Fruit fly (Drosophila melanogaster) whole organism, embryonic: ENCODE results near the gene Sgs1.

Experiments used
- Bgb ChIP-seq: fragments of 200-800 bp; sonication (Bioruptor generic); IDR thresholded peaks from 2 replicates; pipeline ENCODE4 v1.3.6; 2022; ENCODE audit warnings: missing biosample characterization, missing genetic modification characterization; ENCODE audit not compliant: partially characterized antibody
- CG1024 ChIP-seq: fragments of 200-800 bp; sonication (Bioruptor generic); IDR thresholded peaks from 2 replicates; pipeline ENCODE4 v1.3.6; 2022; ENCODE audit warnings: missing biosample characterization, missing genetic modification characterization
- CG10321 ChIP-seq: fragments of 200-800 bp; sonication (Bioruptor generic); IDR thresholded peaks from 2 replicates; pipeline ENCODE4 v1.3.6; 2022; ENCODE audit warnings: missing biosample characterization, missing genetic modification characterization
- CG11695 ChIP-seq: fragments of 200-800 bp; sonication (Bioruptor generic); IDR thresholded peaks from 3 replicates; pipeline ENCODE4 v1.3.6; 2022; ENCODE audit warnings: missing biosample characterization, missing genetic modification characterization
- CG12104 ChIP-seq: fragments of 200-800 bp; sonication (Bioruptor generic); optimal IDR thresholded peaks from 3 replicates; lab custom pipeline; 2016; ENCODE audit warnings: missing biosample characterization, missing genetic modification characterization
- CG12769 ChIP-seq: fragments of 200-800 bp; sonication (Bioruptor generic); optimal IDR thresholded peaks from 2 replicates; lab custom pipeline; 2019; ENCODE audit warnings: missing biosample characterization, mild to moderate bottlenecking, missing genetic modification characterization, moderate library complexity
- CG3281 ChIP-seq: fragments of 200-800 bp; sonication (Bioruptor generic); optimal IDR thresholded peaks from 3 replicates; lab custom pipeline; 2017; ENCODE audit warnings: missing biosample characterization, mild to moderate bottlenecking, missing genetic modification characterization
- CG34376 ChIP-seq: fragments of 200-800 bp; sonication (Bioruptor generic); optimal IDR thresholded peaks from 2 replicates; lab custom pipeline; 2018; ENCODE audit warnings: missing biosample characterization, mild to moderate bottlenecking, missing genetic modification characterization
- CG4424 ChIP-seq: fragments of 200-800 bp; sonication (Bioruptor generic); optimal IDR thresholded peaks from 3 replicates; lab custom pipeline; 2016; ENCODE audit warnings: missing biosample characterization, missing genetic modification characterization
- CG4820 ChIP-seq: fragments of 200-800 bp; sonication (Bioruptor generic); optimal IDR thresholded peaks from 3 replicates; lab custom pipeline; 2016; ENCODE audit warnings: missing biosample characterization, missing genetic modification characterization
- CG6765 ChIP-seq: fragments of 200-800 bp; sonication (Bioruptor generic); optimal IDR thresholded peaks from 3 replicates; lab custom pipeline; 2017; ENCODE audit warnings: missing biosample characterization, mild to moderate bottlenecking, missing genetic modification characterization
- CG7987 ChIP-seq: fragments of 200-800 bp; sonication (Bioruptor generic); optimal IDR thresholded peaks from 2 replicates; lab custom pipeline; 2018; ENCODE audit warnings: missing biosample characterization, mild to moderate bottlenecking, missing genetic modification characterization, moderate library complexity
- CG9817 ChIP-seq: fragments of 200-800 bp; sonication (Bioruptor generic); optimal IDR thresholded peaks from 2 replicates; lab custom pipeline; 2018; ENCODE audit warnings: missing biosample characterization, mild to moderate bottlenecking, missing genetic modification characterization, moderate library complexity
- Dp ChIP-seq: fragments of 200-800 bp; sonication (Bioruptor generic); optimal IDR thresholded peaks from 2 replicates; lab custom pipeline; 2018; ENCODE audit warnings: missing biosample characterization, mild to moderate bottlenecking, missing genetic modification characterization, moderate library complexity
- Dref ChIP-seq: fragments of 200-800 bp; sonication (Bioruptor generic); IDR thresholded peaks from 2 replicates; pipeline ENCODE4 v1.3.6; 2022; ENCODE audit warnings: missing biosample characterization, missing genetic modification characterization
- HLH4C ChIP-seq: fragments of 200-800 bp; sonication (Bioruptor generic); IDR thresholded peaks from 3 replicates; pipeline ENCODE4 v1.3.6; 2022; ENCODE audit warnings: missing biosample characterization, missing genetic modification characterization; ENCODE audit not compliant: partially characterized antibody
- Hr51 ChIP-seq, 2 experiments: fragments of 200-800 bp; sonication (Bioruptor generic); optimal IDR thresholded peaks; 2 replicates in 1 of 2; 3 replicates in 1 of 2; lab custom pipeline; 2016 to 2018; ENCODE audit warnings: missing biosample characterization in 2 of 2, missing genetic modification characterization in 2 of 2, mild to moderate bottlenecking in 1 of 2, moderate library complexity in 1 of 2
- Kr ChIP-seq: fragments of 200-800 bp; sonication (Bioruptor generic); optimal IDR thresholded peaks from 2 replicates; lab custom pipeline; 2017; ENCODE audit warnings: missing biosample characterization, mild to moderate bottlenecking, missing genetic modification characterization
- Med ChIP-seq: fragments of 200-800 bp; sonication (Bioruptor generic); peaks from one replicate; lab custom pipeline; 2016; ENCODE audit warnings: missing biosample characterization, missing genetic modification characterization, mild to moderate bottlenecking, inconsistent platforms, moderate library complexity
- NfI ChIP-seq: fragments of 200-800 bp; sonication (Bioruptor generic); optimal IDR thresholded peaks from 3 replicates; lab custom pipeline; 2018; ENCODE audit warnings: missing biosample characterization, mild to moderate bottlenecking, missing genetic modification characterization, moderate library complexity
- Oaz ChIP-seq: fragments of 200-800 bp; sonication (Bioruptor generic); IDR thresholded peaks from 2 replicates; pipeline ENCODE4 v1.3.6; 2022; ENCODE audit warnings: missing biosample characterization, missing genetic modification characterization
- Oli ChIP-seq: fragments of 200-800 bp; sonication (Bioruptor generic); optimal IDR thresholded peaks from 2 replicates; lab custom pipeline; 2018; ENCODE audit warnings: missing biosample characterization, mild to moderate bottlenecking, missing genetic modification characterization, moderate library complexity
- Opbp ChIP-seq: fragments of 200-800 bp; sonication (Bioruptor generic); IDR thresholded peaks from 3 replicates; pipeline ENCODE4 v1.3.6; 2022; ENCODE audit warnings: missing biosample characterization, missing genetic modification characterization; ENCODE audit not compliant: partially characterized antibody
- Pdp1 ChIP-seq, 2 experiments: fragments of 200-800 bp; sonication (Bioruptor generic); optimal IDR thresholded peaks; 3 replicates each; lab custom pipeline; 2016; ENCODE audit warnings: missing biosample characterization in 2 of 2, missing genetic modification characterization in 2 of 2, mild to moderate bottlenecking in 1 of 2, moderate library complexity in 1 of 2
- Taf1 ChIP-seq: fragments of 200-800 bp; sonication (Bioruptor generic); IDR thresholded peaks from 2 replicates; pipeline ENCODE4 v1.3.6; 2022; ENCODE audit warnings: missing biosample characterization, missing genetic modification characterization
- ac ChIP-seq: fragments of 200-800 bp; sonication (Bioruptor generic); optimal IDR thresholded peaks from 3 replicates; lab custom pipeline; 2017; ENCODE audit warnings: missing biosample characterization, mild to moderate bottlenecking, missing genetic modification characterization
- amos ChIP-seq: fragments of 200-800 bp; sonication (Bioruptor generic); IDR thresholded peaks from 2 replicates; pipeline ENCODE4 v1.3.6; 2022; ENCODE audit warnings: missing biosample characterization, missing genetic modification characterization; ENCODE audit not compliant: partially characterized antibody
- ash1 ChIP-seq: fragments of 200-800 bp; sonication (Bioruptor generic); optimal IDR thresholded peaks from 2 replicates; lab custom pipeline; 2018; ENCODE audit warnings: missing biosample characterization, mild to moderate bottlenecking, missing genetic modification characterization
- az2 ChIP-seq: fragments of 200-800 bp; sonication (Bioruptor generic); optimal IDR thresholded peaks from 3 replicates; lab custom pipeline; 2016; ENCODE audit warnings: missing biosample characterization, missing genetic modification characterization
- cas ChIP-seq: fragments of 200-800 bp; sonication (Bioruptor generic); IDR thresholded peaks from 2 replicates; pipeline ENCODE4 v1.3.6; 2022; ENCODE audit warnings: missing biosample characterization, missing genetic modification characterization
- dimm ChIP-seq: fragments of 200-800 bp; sonication (Bioruptor generic); IDR thresholded peaks from 2 replicates; pipeline ENCODE4 v1.3.6; 2022; ENCODE audit warnings: missing biosample characterization, missing genetic modification characterization
- eve ChIP-seq, 2 experiments: fragments of >200 bp; optimal IDR thresholded peaks; 2 replicates each; lab custom pipeline; 2017; ENCODE audit warnings: missing biosample characterization in 2 of 2, missing genetic modification characterization in 2 of 2
- gfzf ChIP-seq: fragments of 200-800 bp; sonication (Bioruptor generic); optimal IDR thresholded peaks from 2 replicates; lab custom pipeline; 2016; ENCODE audit warnings: missing biosample characterization, mild to moderate bottlenecking, missing genetic modification characterization, moderate library complexity
- grn ChIP-seq: fragments of 200-800 bp; sonication (Bioruptor generic); optimal IDR thresholded peaks from 3 replicates; lab custom pipeline; 2017; ENCODE audit warnings: missing biosample characterization, missing genetic modification characterization
- gro ChIP-seq: fragments of 200-800 bp; sonication (Bioruptor generic); optimal IDR thresholded peaks from 2 replicates; lab custom pipeline; 2016; ENCODE audit warnings: missing biosample characterization, missing genetic modification characterization
- gsb-n ChIP-seq: fragments of 200-800 bp; sonication (Bioruptor generic); optimal IDR thresholded peaks from 3 replicates; lab custom pipeline; 2018; ENCODE audit warnings: missing biosample characterization, mild to moderate bottlenecking, missing genetic modification characterization
- kay ChIP-seq: fragments of 200-800 bp; sonication (Bioruptor generic); optimal IDR thresholded peaks from 2 replicates; lab custom pipeline; 2016; ENCODE audit warnings: missing biosample characterization, missing genetic modification characterization
- knrl ChIP-seq: fragments of 200-800 bp; sonication (Bioruptor generic); IDR thresholded peaks from 3 replicates; pipeline ENCODE4 v1.3.6; 2022; ENCODE audit warnings: missing biosample characterization, missing genetic modification characterization; ENCODE audit not compliant: partially characterized antibody
- lola ChIP-seq, 3 experiments: fragments of >200 bp in 2 of 3; fragments of 200-800 bp in 1 of 3; sonication (Bioruptor generic) in 1 of 3; optimal IDR thresholded peaks; 2 replicates each; lab custom pipeline; 2017 to 2019; ENCODE audit warnings: missing biosample characterization in 3 of 3, missing genetic modification characterization in 3 of 3, mild to moderate bottlenecking in 1 of 3, moderate library complexity in 1 of 3
- mld ChIP-seq: fragments of 200-800 bp; sonication (Bioruptor generic); IDR thresholded peaks from 3 replicates; pipeline ENCODE4 v1.3.6; 2022; ENCODE audit warnings: missing biosample characterization, missing genetic modification characterization; ENCODE audit not compliant: partially characterized antibody
- nom ChIP-seq: fragments of 200-800 bp; sonication (Bioruptor generic); optimal IDR thresholded peaks from 2 replicates; lab custom pipeline; 2017; ENCODE audit warnings: missing biosample characterization, missing genetic modification characterization, mild to moderate bottlenecking, moderate library complexity, missing genetic modification reagents
- p53 ChIP-seq: fragments of 200-800 bp; sonication (Bioruptor generic); optimal IDR thresholded peaks from 2 replicates; lab custom pipeline; 2016; ENCODE audit warnings: missing biosample characterization, missing genetic modification characterization
- pita ChIP-seq: fragments of 200-800 bp; sonication (Bioruptor generic); optimal IDR thresholded peaks from 2 replicates; lab custom pipeline; 2017; ENCODE audit warnings: missing biosample characterization, mild to moderate bottlenecking, missing genetic modification characterization
- ranshi ChIP-seq: fragments of 200-800 bp; sonication (Bioruptor generic); IDR thresholded peaks from 2 replicates; pipeline ENCODE4 v1.3.6; 2022; ENCODE audit warnings: missing biosample characterization, missing genetic modification characterization
- slbo ChIP-seq: fragments of 200-800 bp; sonication (Bioruptor generic); IDR thresholded peaks from 2 replicates; pipeline ENCODE4 v1.3.6; 2022; ENCODE audit warnings: missing biosample characterization, missing genetic modification characterization
- slp2 ChIP-seq: fragments of 200-800 bp; sonication (Bioruptor generic); optimal IDR thresholded peaks from 2 replicates; lab custom pipeline; 2016; ENCODE audit warnings: missing biosample characterization, missing genetic modification characterization
- so ChIP-seq: fragments of 200-800 bp; sonication (Bioruptor generic); IDR thresholded peaks from 3 replicates; pipeline ENCODE4 v1.3.6; 2022; ENCODE audit warnings: missing biosample characterization, missing genetic modification characterization
- sqz ChIP-seq: fragments of 200-800 bp; sonication (Bioruptor generic); optimal IDR thresholded peaks from 3 replicates; lab custom pipeline; 2018; ENCODE audit warnings: missing biosample characterization, mild to moderate bottlenecking, missing genetic modification characterization
- sug ChIP-seq: fragments of 200-800 bp; optimal IDR thresholded peaks from 2 replicates; lab custom pipeline; 2019; ENCODE audit warnings: missing biosample characterization, mild to moderate bottlenecking, missing genetic modification characterization, moderate library complexity
- yki ChIP-seq: fragments of >200 bp; optimal IDR thresholded peaks from 3 replicates; lab custom pipeline; 2018

Sgs1 gene

dm6 chr2L:4949453-4950045 is 12.3 kb downstream of the Sgs1 start, which contains the start of gene jet (continued):
- TF ChIP-seq gsb-n (tag; lab: Kevin White, UChicago) (no peak), CG1024 (GFP tag; lab: Robert Waterston, UW) (no peak), yki (lab: Kevin White, UChicago) (no peak), CG11695 (no peak), slbo (GFP tag; lab: Robert Waterston, UW) (no peak), lola (GFP tag; optimal IDR thresholded peaks at IDR 0.05; lab: Kevin White, UChicago) (no peak), CG10321 (GFP tag; lab: Robert Waterston, UW) (no peak), CG6765 (no peak), Hr51 (GFP tag; optimal IDR thresholded peaks at IDR 0.05; lab: Kevin White, UChicago) (no peak), CG12104 (GFP tag; lab: Kevin White, UChicago) (no peak), cas (GFP tag; lab: Robert Waterston, UW) (no peak), Pdp1 (GFP tag; optimal IDR thresholded peaks at IDR 0.05; lab: Kevin White, UChicago) (peak in 1 of 2 experiments; percentile 31), CG9817 (tag; lab: Kevin White, UChicago) (no peak), CG34376 (GFP tag; lab: Kevin White, UChicago) (no peak), eve (GFP tag; optimal IDR thresholded peaks at IDR 0.05; lab: Kevin White, UChicago) (no peak), kay (GFP tag; lab: Kevin White, UChicago) (no peak), pita (GFP tag; lab: Kevin White, UChicago) (no peak), nom (GFP tag; lab: Kevin White, UChicago) (no peak), Oaz (GFP tag; lab: Robert Waterston, UW) (no peak), ash1 (no peak), Dp (GFP tag; lab: Kevin White, UChicago) (peak; percentile 34), CG4820 (GFP tag; lab: Kevin White, UChicago) (no peak), CG7987 (GFP tag; lab: Kevin White, UChicago) (no peak), Dref (GFP tag; lab: Robert Waterston, UW) (no peak), gfzf (peak; percentile 43), mld (GFP tag; lab: Robert Waterston, UW) (no peak), amos (GFP tag; lab: Robert Waterston, UW) (peak; percentile 82), CG3281 (GFP tag; lab: Kevin White, UChicago) (no peak), Oli (no peak), az2 (no peak), Med (peak; percentile 67), p53 (GFP tag; lab: Kevin White, UChicago) (no peak), HLH4C (GFP tag; lab: Robert Waterston, UW) (peak; percentile 55; the same call in 1 of the 3 replicates), Kr (no peak), so (GFP tag; lab: Robert Waterston, UW) (no peak), NfI (GFP tag; lab: Kevin White, UChicago) (no peak), Taf1 (no peak), Opbp (no peak; the same call in 2 of the 3 replicates), CG12769 (tag; lab: Kevin White, UChicago) (no peak), gro (no peak), knrl (GFP tag; lab: Robert Waterston, UW) (peak; percentile 63), dimm (GFP tag; lab: Robert Waterston, UW) (no peak), grn (GFP tag; lab: Kevin White, UChicago) (peak; percentile 78), sqz (no peak), slp2 (GFP tag; lab: Kevin White, UChicago) (no peak), CG4424 (GFP tag; lab: Kevin White, UChicago) (no peak), ac (GFP tag; lab: Kevin White, UChicago) (no peak), sug (tag; lab: Kevin White, UChicago) (no peak), ranshi (GFP tag; lab: Robert Waterston, UW) (no peak), Bgb (GFP tag; lab: Robert Waterston, UW) (peak; percentile 76)
